Fruit fly (Drosophila melanogaster) whole organism, wandering third instar larva: ENCODE measurements around the gene Mdr65.

Experiments
- CG9705 ChIP-seq: fragments of 200-800 bp; sonication (Bioruptor generic); optimal IDR thresholded peaks from 2 replicates; lab custom pipeline; 2018; ENCODE audit warnings: missing biosample characterization, mild to moderate bottlenecking, missing genetic modification characterization
- rgr ChIP-seq: fragments of 200-800 bp; sonication (Bioruptor generic); optimal IDR thresholded peaks from 3 replicates; lab custom pipeline; 2016; ENCODE audit warnings: missing biosample characterization, mild to moderate bottlenecking, missing genetic modification characterization
- sage ChIP-seq: fragments of 200-800 bp; sonication (Bioruptor generic); optimal IDR thresholded peaks from 2 replicates; lab custom pipeline; 2016; ENCODE audit warnings: missing biosample characterization, mild to moderate bottlenecking, missing genetic modification characterization
- sv ChIP-seq: fragments of 200-800 bp; sonication (Bioruptor generic); optimal IDR thresholded peaks from 3 replicates; lab custom pipeline; 2016; ENCODE audit warnings: missing biosample characterization, missing genetic modification characterization

DNA sequence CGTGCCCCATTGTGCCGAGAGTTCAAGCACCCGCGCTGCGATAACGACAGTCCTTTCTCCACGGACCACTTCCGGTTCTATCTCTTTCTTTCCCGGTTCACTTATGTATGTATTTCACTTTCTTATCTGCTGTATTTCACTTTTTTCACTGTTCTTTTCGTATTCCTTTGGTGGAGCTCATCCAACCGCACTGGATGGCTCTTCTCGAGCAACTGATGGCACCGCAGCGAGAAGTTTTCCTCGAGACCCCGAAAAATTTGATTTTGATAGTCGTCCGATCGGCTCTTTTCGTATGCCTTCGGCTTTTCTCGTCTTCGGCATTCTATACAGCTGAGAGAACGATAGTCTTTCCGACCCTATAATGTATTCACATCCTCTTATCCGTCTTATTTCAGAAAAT is 27.7 kb downstream of the Mdr65 start, which contains the start of gene LanA:
- TF ChIP-seq rgr (GFP tag; lab: Kevin White, UChicago) (no peak), CG9705 (GFP tag; lab: Kevin White, UChicago) (no peak), sv (GFP tag; lab: Kevin White, UChicago) (no peak), sage (no peak)
